Worm (Caenorhabditis elegans) whole organism, L1 larva: Measurements from ENCODE around the gene ttr-7.

Source experiments
- alr-1 ChIP-seq: fragments of 200-800 bp; sonication (Bioruptor generic); optimal IDR thresholded peaks from 2 replicates; lab custom pipeline; 2018; ENCODE audit warnings: borderline replicate concordance, mild to moderate bottlenecking, missing genetic modification characterization, missing compliant biosample characterization
- blmp-1 ChIP-seq: fragments of 150-350 bp; optimal IDR thresholded peaks from 2 replicates; lab custom pipeline; 2014; ENCODE audit warnings: missing biosample characterization, missing genetic modification characterization
- efl-1 ChIP-seq, 4 experiments: fragments of 150-350 bp; optimal IDR thresholded peaks in 3 of 4; peaks in 1 of 4; 1 replicate in 1 of 4; 2 replicates in 3 of 4; lab custom pipeline; 2014; ENCODE audit warnings: missing biosample characterization in 2 of 4, missing genetic modification characterization in 2 of 4, missing genetic modification reagents in 2 of 4
- lin-39 ChIP-seq: fragments of 150-350 bp; optimal IDR thresholded peaks from 2 replicates; lab custom pipeline; 2014; ENCODE audit warnings: missing biosample characterization, missing genetic modification reagents, missing genetic modification characterization
- nhr-11 ChIP-seq: fragments of 150-350 bp; optimal IDR thresholded peaks from 2 replicates; lab custom pipeline; 2014; ENCODE audit warnings: missing biosample characterization, missing genetic modification characterization
- skn-1 ChIP-seq: fragments of 150-350 bp; optimal IDR thresholded peaks from 2 replicates; lab custom pipeline; 2014; ENCODE audit warnings: missing biosample characterization, missing genetic modification characterization

The ttr-7 gene

ce11 chrIII:651587-651986 lies 45.8 kb downstream of the ttr-7 start (continued):
- no peak for TF ChIP-seq lin-39 (tag; lab: Kevin White, UChicago)

- TF ChIP-seq efl-1 (optimal IDR thresholded peaks at IDR 0.05; lab: Kevin White, UChicago): no peak
- peak in 1 of 2 experiments; percentile 28 for TF ChIP-seq efl-1 (GFP tag; optimal IDR thresholded peaks at IDR 0.05 in 1 of 2; lab: Kevin White, UChicago)
- peak; percentile 21 for TF ChIP-seq skn-1 (tag; lab: Kevin White, UChicago)
- no peak for TF ChIP-seq nhr-11 (tag; lab: Kevin White, UChicago)
- TF ChIP-seq blmp-1 (tag; lab: Kevin White, UChicago): peak; percentile 68
- TF ChIP-seq alr-1 (tag; lab: Kevin White, UChicago): no peak
Observed at ce11 chrIII:654365-654764, 48.6 kb downstream of the ttr-7 start.
